Worm (Caenorhabditis elegans): Measurements from ENCODE around the gene srlf-5.

Gene srlf-5

ce11 chrIV:12942633-12943032 lies 16.1 kb upstream of the srlf-5 start, which contains the start of gene dct-19:
TSS of gene dct-19 (plus strand) at chrIV:12942933.
- TF ChIP-seq R02D3.7 (tag; optimal IDR thresholded peaks at IDR 0.05): no peak
- no peak for TF ChIP-seq peb-1 (tag; optimal IDR thresholded peaks at IDR 0.05)
- no peak for TF ChIP-seq ZK546.5 (tag; optimal IDR thresholded peaks at IDR 0.05)
- TF ChIP-seq fos-1 (tag; optimal IDR thresholded peaks at IDR 0.05): no peak
- no peak for TF ChIP-seq crh-2 (tag; optimal IDR thresholded peaks at IDR 0.05)
- TF ChIP-seq mdl-1 (tag; optimal IDR thresholded peaks at IDR 0.05): no peak
- TF ChIP-seq elt-3 (tag; optimal IDR thresholded peaks at IDR 0.05): no peak
- no peak for TF ChIP-seq nhr-23 (tag; optimal IDR thresholded peaks at IDR 0.05)
- TF ChIP-seq elt-1 (tag; optimal IDR thresholded peaks at IDR 0.05): no peak
- TF ChIP-seq ceh-82 (tag; optimal IDR thresholded peaks at IDR 0.05): no peak
- TF ChIP-seq mab-5 (tag; optimal IDR thresholded peaks at IDR 0.05): no peak
- TF ChIP-seq ceh-16 (tag; optimal IDR thresholded peaks at IDR 0.05): no peak
- TF ChIP-seq nhr-21 (tag; optimal IDR thresholded peaks at IDR 0.05): no peak
- TF ChIP-seq ztf-1 (GFP tag; conservative IDR thresholded peaks at IDR 0.05): no peak
- TF ChIP-seq alr-1 (tag; optimal IDR thresholded peaks at IDR 0.05): no peak
- TF ChIP-seq nhr-77 (tag; optimal IDR thresholded peaks at IDR 0.05): no peak
- TF ChIP-seq nhr-11 (tag; optimal IDR thresholded peaks at IDR 0.05): no peak
- TF ChIP-seq sma-9 (GFP tag; optimal IDR thresholded peaks at IDR 0.05): no peak
- no peak for TF ChIP-seq sma-9 (tag; optimal IDR thresholded peaks at IDR 0.05)
- no peak for TF ChIP-seq ama-1 (optimal IDR thresholded peaks at IDR 0.05)
- TF ChIP-seq unc-62 (GFP tag; optimal IDR thresholded peaks at IDR 0.05): no peak

ce11 chrIV:12941254-12941653 lies 14.7 kb upstream of the srlf-5 start, which contains the start of gene dod-24:
TSS of gene dod-24 (minus strand) at chrIV:12941354.
- TF ChIP-seq ztf-4 (tag; optimal IDR thresholded peaks at IDR 0.05) (no peak), dmd-4 (tag; optimal IDR thresholded peaks at IDR 0.05) (no peak)

- TF ChIP-seq ZK546.5 (tag; optimal IDR thresholded peaks at IDR 0.05) (no peak), Y55F3AM.14 (GFP tag; optimal IDR thresholded peaks at IDR 0.05) (no peak), dmd-4 (tag; optimal IDR thresholded peaks at IDR 0.05) (no peak), sma-3 (GFP tag; optimal IDR thresholded peaks at IDR 0.05) (peak; percentile 52), skn-1 (tag; optimal IDR thresholded peaks at IDR 0.05) (no peak), ztf-4 (tag; optimal IDR thresholded peaks at IDR 0.05) (no peak), F13H6.1 (tag; optimal IDR thresholded peaks at IDR 0.05) (no peak), unc-62 (GFP tag; optimal IDR thresholded peaks at IDR 0.05) (no peak), lin-13 (GFP tag; optimal IDR thresholded peaks at IDR 0.05) (no peak), ceh-16 (tag; optimal IDR thresholded peaks at IDR 0.05) (no peak), aly-2 (tag; optimal IDR thresholded peaks at IDR 0.05) (no peak), peb-1 (tag; optimal IDR thresholded peaks at IDR 0.05) (no peak), sma-9 (GFP tag; optimal IDR thresholded peaks at IDR 0.05) (peak; percentile 67), sma-9 (tag; optimal IDR thresholded peaks at IDR 0.05) (no peak), elt-1 (tag; optimal IDR thresholded peaks at IDR 0.05) (no peak), gmeb-1 (tag; optimal IDR thresholded peaks at IDR 0.05) (peak; percentile 24), snpc-4 (tag; optimal IDR thresholded peaks at IDR 0.05) (no peak), nhr-12 (tag; optimal IDR thresholded peaks at IDR 0.05) (no peak), fos-1 (tag; optimal IDR thresholded peaks at IDR 0.05) (peak; percentile 90), ztf-1 (GFP tag; conservative IDR thresholded peaks at IDR 0.05) (no peak), nhr-129 (tag; optimal IDR thresholded peaks at IDR 0.05) (no peak), nhr-6 (tag; optimal IDR thresholded peaks at IDR 0.05) (no peak), alr-1 (tag; optimal IDR thresholded peaks at IDR 0.05) (no peak), nhr-21 (tag; optimal IDR thresholded peaks at IDR 0.05) (no peak), ceh-82 (tag; optimal IDR thresholded peaks at IDR 0.05) (no peak), nhr-25 (tag; optimal IDR thresholded peaks at IDR 0.05) (no peak), blmp-1 (tag; optimal IDR thresholded peaks at IDR 0.05; ENCODE audit: insufficient read depth) (no peak), sem-4 (tag; optimal IDR thresholded peaks at IDR 0.05) (no peak), nhr-10 (tag; optimal IDR thresholded peaks at IDR 0.05) (no peak), crh-2 (tag; optimal IDR thresholded peaks at IDR 0.05) (peak; percentile 41), mdl-1 (tag; optimal IDR thresholded peaks at IDR 0.05) (no peak), nhr-23 (tag; optimal IDR thresholded peaks at IDR 0.05) (no peak), C34F6.9 (tag; optimal IDR thresholded peaks at IDR 0.05) (no peak), lin-11 (tag; optimal IDR thresholded peaks at IDR 0.05) (no peak), unc-55 (GFP tag; optimal IDR thresholded peaks at IDR 0.05) (no peak), R02D3.7 (tag; optimal IDR thresholded peaks at IDR 0.05) (no peak), elt-3 (tag; optimal IDR thresholded peaks at IDR 0.05) (no peak), nhr-237 (tag; optimal IDR thresholded peaks at IDR 0.05) (no peak), egl-27 (tag; optimal IDR thresholded peaks at IDR 0.05) (no peak), unc-39 (tag; optimal IDR thresholded peaks at IDR 0.05) (no peak)
Observed at ce11 chrIV:12936221-12936776, 9.8 kb upstream of the srlf-5 start, which contains the start of the genes cld-1 and dod-21. TSS of gene cld-1 (minus strand) at chrIV:12936271. TSS of gene dod-21 (plus strand) at chrIV:12936738.
